3 worm cellular contexts compared by ENCODE assay signal in genomic region chrIV:16670743-16671142, ce11.
TF ChIP-seq lines count a peak whose summit lies in the region.
"Not testable (repeated sequence)": the region's sequence is repeated elsewhere in the genome, so short reads cannot be mapped to it uniquely, and the experiment has no call there.

No protein-coding gene starts in this region.

TF ChIP-seq in whole organism, L4 larva, 104 proteins besides CTCF, POLR2A, EP300 and RAD21:
- TF ChIP-seq arid-1 (GFP tag; conservative IDR thresholded peaks at IDR 0.05; lab: Robert Waterston, UW) (0 out of 2 replicates have a peak, but pooled peaks have one; percentile 26), lin-38 (GFP tag; IDR thresholded peaks at IDR 0.05; lab: Robert Waterston, UW) (peak; percentile 48), snpc-1.2 (GFP tag; IDR thresholded peaks at IDR 0.05; lab: Robert Waterston, UW) (peak; percentile 97)

TF ChIP-seq in whole organism, midembryonic, 9 proteins besides CTCF, POLR2A, EP300 and RAD21:
- 0 out of 2 replicates have a peak, but pooled peaks have one; percentile 9 for TF ChIP-seq ztf-23 (GFP tag; IDR thresholded peaks at IDR 0.05; lab: Robert Waterston, UW)
- TF ChIP-seq flt-1 (GFP tag; IDR thresholded peaks at IDR 0.05; lab: Robert Waterston, UW): 0 out of 2 replicates have a peak, but pooled peaks have one; percentile 39

TF ChIP-seq in whole organism, young adult, 124 proteins besides CTCF, POLR2A, EP300 and RAD21:
- 0 out of 2 replicates have a peak, but pooled peaks have one; percentile 10 for TF ChIP-seq egrh-3 (GFP tag; IDR thresholded peaks at IDR 0.05; lab: Robert Waterston, UW)
- TF ChIP-seq attf-6 (GFP tag; IDR thresholded peaks at IDR 0.05; lab: Robert Waterston, UW): peak; percentile 95
- peak; percentile 49 for TF ChIP-seq B0261.1 (tag; optimal IDR thresholded peaks at IDR 0.05; lab: Kevin White, UChicago)
- peak; percentile 84 for TF ChIP-seq tbp1 (GFP tag; optimal IDR thresholded peaks at IDR 0.05; lab: Kevin White, UChicago)
- peak; percentile 33; the same call in 1 of the 2 replicates for TF ChIP-seq hmg-1.2 (GFP tag; IDR thresholded peaks at IDR 0.05; lab: Robert Waterston, UW)
- TF ChIP-seq rpc-1 (optimal IDR thresholded peaks at IDR 0.05; lab: Kevin White, UChicago); snpc-4 (GFP tag; optimal IDR thresholded peaks at IDR 0.05; lab: Kevin White, UChicago): not testable (repeated sequence)
- peak; percentile 47 for TF ChIP-seq rpc-1 (tag; optimal IDR thresholded peaks at IDR 0.05; lab: Kevin White, UChicago)
- TF ChIP-seq D2030.7 (GFP tag; IDR thresholded peaks at IDR 0.05; lab: Robert Waterston, UW): peak; percentile 58; the same call in 1 of the 2 replicates
- peak in 2 of 4 experiments; percentile 73 to 81 for TF ChIP-seq snpc-4 (tag; optimal IDR thresholded peaks at IDR 0.05; lab: Kevin White, UChicago)
